Worm (Caenorhabditis elegans) whole organism, young adult: ENCODE data around the gene M04C3.5.

Experiments used
- C17E4.6 ChIP-seq: fragments of 200-800 bp; sonication (Bioruptor generic); IDR thresholded peaks from 2 replicates; pipeline ENCODE4 v1.3.6; 2022; ENCODE audit warnings: missing genetic modification reagents, missing genetic modification characterization, missing compliant biosample characterization
- F23B12.7 ChIP-seq: sonication (generic microtip); optimal IDR thresholded peaks from 2 replicates; lab custom pipeline; 2017; ENCODE audit warnings: missing genetic modification characterization, mild to moderate bottlenecking, missing compliant biosample characterization, antibody characterized with exemption, moderate library complexity; ENCODE audit not compliant: insufficient read depth
- F33H1.4 ChIP-seq: fragments of 200-800 bp; sonication (Bioruptor generic); IDR thresholded peaks from 2 replicates; pipeline ENCODE4 v1.3.6; 2022; ENCODE audit warnings: missing genetic modification reagents, missing genetic modification characterization, missing compliant biosample characterization
- K11D2.4 ChIP-seq: fragments of 200-800 bp; sonication (Bioruptor generic); IDR thresholded peaks from 2 replicates; pipeline ENCODE4 v1.3.6; 2022; ENCODE audit warnings: missing genetic modification reagents, missing genetic modification characterization, missing compliant biosample characterization
- Y67H2A.10 ChIP-seq: fragments of 200-800 bp; sonication (Bioruptor generic); conservative IDR thresholded peaks from 2 replicates; pipeline ENCODE4 v1.3.6; 2022; ENCODE audit warnings: missing genetic modification reagents, missing genetic modification characterization, missing compliant biosample characterization
- Y95B8A.8 ChIP-seq: fragments of 200-800 bp; sonication (Bioruptor generic); IDR thresholded peaks from 2 replicates; pipeline ENCODE4 v1.3.6; 2022; ENCODE audit warnings: missing genetic modification reagents, missing genetic modification characterization, missing compliant biosample characterization
- ZK185.1 ChIP-seq: sonication (generic microtip); optimal IDR thresholded peaks from 2 replicates; lab custom pipeline; 2016; ENCODE audit warnings: mild to moderate bottlenecking, missing genetic modification characterization, missing compliant biosample characterization; ENCODE audit not compliant: poor library complexity, severe bottlenecking
- akir-1 ChIP-seq: fragments of 200-800 bp; sonication (Bioruptor generic); optimal IDR thresholded peaks from 2 replicates; lab custom pipeline; 2018; ENCODE audit warnings: mild to moderate bottlenecking, missing genetic modification characterization, moderate library complexity, missing compliant biosample characterization
- aptf-3 ChIP-seq: fragments of 200-800 bp; sonication (Bioruptor generic); IDR thresholded peaks from 2 replicates; pipeline ENCODE4 v1.3.6; 2022; ENCODE audit warnings: missing genetic modification characterization, missing compliant biosample characterization
- athp-1 ChIP-seq: sonication (generic microtip); optimal IDR thresholded peaks from 2 replicates; lab custom pipeline; 2017; ENCODE audit warnings: mild to moderate bottlenecking, missing genetic modification characterization, missing compliant biosample characterization
- attf-5 ChIP-seq: fragments of 200-800 bp; sonication (Bioruptor generic); optimal IDR thresholded peaks from 2 replicates; lab custom pipeline; 2018; ENCODE audit warnings: mild to moderate bottlenecking, missing genetic modification characterization, missing compliant biosample characterization
- bed-1 ChIP-seq: fragments of 200-800 bp; sonication (Bioruptor generic); IDR thresholded peaks from 2 replicates; pipeline ENCODE4 v1.3.6; 2022; ENCODE audit warnings: missing genetic modification reagents, missing genetic modification characterization, missing compliant biosample characterization
- cebp-1 ChIP-seq, 2 experiments: fragments of 200-800 bp in 1 of 2; sonication (Bioruptor generic) in 1 of 2; sonication (generic microtip) in 1 of 2; IDR thresholded peaks in 1 of 2; optimal IDR thresholded peaks in 1 of 2; 2 replicates each; pipeline versions ENCODE4 v1.3.6 to Lab custom; 2017 to 2022; ENCODE audit warnings: missing compliant biosample characterization in 2 of 2, missing genetic modification characterization in 2 of 2, mild to moderate bottlenecking in 1 of 2, missing genetic modification reagents in 1 of 2, moderate library complexity in 1 of 2
- ceh-40 ChIP-seq: fragments of 200-800 bp; sonication (Bioruptor generic); IDR thresholded peaks from 2 replicates; pipeline ENCODE4 v1.3.6; 2022; ENCODE audit warnings: missing genetic modification characterization, missing compliant biosample characterization
- ceh-58 ChIP-seq: fragments of 200-800 bp; sonication (Bioruptor generic); IDR thresholded peaks from 2 replicates; pipeline ENCODE4 v1.3.6; 2022; ENCODE audit warnings: missing genetic modification characterization, missing compliant biosample characterization
- egrh-3 ChIP-seq: fragments of 200-800 bp; sonication (Bioruptor generic); IDR thresholded peaks from 2 replicates; pipeline ENCODE4 v1.3.6; 2022; ENCODE audit warnings: missing genetic modification reagents, missing genetic modification characterization, missing compliant biosample characterization
- gei-17 ChIP-seq: fragments of 200-800 bp; sonication (Bioruptor generic); optimal IDR thresholded peaks from 2 replicates; lab custom pipeline; 2018; ENCODE audit warnings: mild to moderate bottlenecking, missing genetic modification characterization, missing compliant biosample characterization
- him-1 ChIP-seq: sonication (generic microtip); optimal IDR thresholded peaks from 2 replicates; lab custom pipeline; 2016; ENCODE audit warnings: missing genotype, missing genetic modification reagents, missing genetic modification characterization, missing compliant biosample characterization
- hlh-12 ChIP-seq: sonication (generic microtip); optimal IDR thresholded peaks from 2 replicates; lab custom pipeline; 2016; ENCODE audit warnings: missing genetic modification characterization, missing compliant biosample characterization
- hmg-1.2 ChIP-seq: fragments of 200-800 bp; sonication (Bioruptor generic); IDR thresholded peaks from 2 replicates; pipeline ENCODE4 v1.3.6; 2022; ENCODE audit warnings: missing genetic modification reagents, missing genetic modification characterization, missing compliant biosample characterization
- hmg-20 ChIP-seq: fragments of 200-800 bp; sonication (Bioruptor generic); IDR thresholded peaks from 2 replicates; pipeline ENCODE4 v1.3.6; 2022; ENCODE audit warnings: missing genetic modification reagents, missing genetic modification characterization, missing compliant biosample characterization
- lir-1 ChIP-seq: fragments of 200-800 bp; sonication (Bioruptor generic); conservative IDR thresholded peaks from 2 replicates; pipeline ENCODE4 v1.3.6; 2022; ENCODE audit warnings: missing genetic modification reagents, missing genetic modification characterization, missing compliant biosample characterization
- mcd-1 ChIP-seq: fragments of 200-800 bp; sonication (Bioruptor generic); IDR thresholded peaks from 2 replicates; pipeline ENCODE4 v1.3.6; 2022; ENCODE audit warnings: missing genetic modification reagents, missing genetic modification characterization, missing compliant biosample characterization
- mxl-1 ChIP-seq: sonication (generic microtip); optimal IDR thresholded peaks from 2 replicates; lab custom pipeline; 2016; ENCODE audit warnings: missing genetic modification characterization, missing compliant biosample characterization
- nhr-27 ChIP-seq: fragments of 200-800 bp; sonication (Bioruptor generic); optimal IDR thresholded peaks from 2 replicates; lab custom pipeline; 2018; ENCODE audit warnings: mild to moderate bottlenecking, missing genetic modification characterization, moderate library complexity, missing compliant biosample characterization
- nhr-90 ChIP-seq: sonication (generic microtip); optimal IDR thresholded peaks from 2 replicates; lab custom pipeline; 2016; ENCODE audit warnings: missing genotype, mild to moderate bottlenecking, missing genetic modification characterization, missing compliant biosample characterization
- sdz-38 ChIP-seq: sonication (generic microtip); optimal IDR thresholded peaks from 2 replicates; lab custom pipeline; 2016; ENCODE audit warnings: missing genotype, missing genetic modification characterization, missing compliant biosample characterization
- snpc-1.3 ChIP-seq: sonication (generic microtip); optimal IDR thresholded peaks from 2 replicates; lab custom pipeline; 2017; ENCODE audit warnings: missing genetic modification characterization, mild to moderate bottlenecking, missing compliant biosample characterization, antibody characterized with exemption, moderate library complexity, missing genotype, missing genetic modification reagents; ENCODE audit not compliant: insufficient read depth
- snpc-4 ChIP-seq, 5 experiments: fragments of 150-350 bp in 1 of 5; sonication (generic microtip) in 4 of 5; optimal IDR thresholded peaks; 2 replicates each; lab custom pipeline; 2014 to 2018; ENCODE audit warnings: missing genetic modification characterization in 5 of 5, missing biosample characterization in 3 of 5, antibody characterized with exemption in 2 of 5, mild to moderate bottlenecking in 2 of 5, missing compliant biosample characterization in 2 of 5, missing genotype in 2 of 5, moderate library complexity in 2 of 5, missing genetic modification reagents in 1 of 5
- tbx-9 ChIP-seq: sonication (generic microtip); optimal IDR thresholded peaks from 2 replicates; lab custom pipeline; 2016; ENCODE audit warnings: borderline replicate concordance, missing genetic modification characterization, inconsistent platforms, missing compliant biosample characterization
- tlf-1 ChIP-seq: fragments of 200-800 bp; sonication (Bioruptor generic); optimal IDR thresholded peaks from 2 replicates; lab custom pipeline; 2018; ENCODE audit warnings: mild to moderate bottlenecking, missing genetic modification characterization, missing compliant biosample characterization
- xnd-1 ChIP-seq: sonication (generic microtip); optimal IDR thresholded peaks from 2 replicates; lab custom pipeline; 2016; ENCODE audit warnings: missing genotype, missing genetic modification reagents, missing genetic modification characterization, missing compliant biosample characterization
- ztf-3 ChIP-seq: fragments of 200-800 bp; sonication (Bioruptor generic); optimal IDR thresholded peaks from 2 replicates; lab custom pipeline; 2018; ENCODE audit warnings: mild to moderate bottlenecking, missing genetic modification characterization, missing compliant biosample characterization

M04C3.5 gene

DNA sequence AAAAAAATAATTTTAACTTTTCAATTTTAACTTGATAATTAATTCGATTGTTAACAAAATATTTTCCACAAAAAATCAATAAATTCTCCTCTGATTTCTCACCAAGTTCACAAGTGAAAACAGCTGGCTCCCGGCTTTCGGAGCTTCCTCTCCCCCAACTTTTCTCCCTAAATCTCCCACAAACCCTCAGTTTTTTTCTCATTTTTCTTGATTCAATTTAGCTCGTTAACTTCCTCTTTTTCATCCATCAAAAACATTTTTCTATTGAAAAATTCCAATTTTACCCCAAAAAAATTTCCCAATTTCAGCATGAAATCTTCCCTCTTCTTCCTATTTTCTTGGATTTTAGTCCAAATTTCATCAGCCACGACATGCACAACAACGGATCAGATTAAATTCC lies 20.9 kb downstream of the M04C3.5 start, which contains the start of gene Y43F8B.11:
Gene Y43F8B.11 (plus strand): TSS at position 301 of the 400 bp plus-strand sequence.
- TF ChIP-seq bed-1, result no peak
- TF ChIP-seq F33H1.4, result no peak
- TF ChIP-seq lir-1 (GFP tag; lab: Robert Waterston, UW), result no peak
- TF ChIP-seq aptf-3 (GFP tag; lab: Robert Waterston, UW), result no peak
- TF ChIP-seq akir-1 (GFP tag; lab: Kevin White, UChicago), result no peak
- no peak for TF ChIP-seq nhr-90 (tag; lab: Kevin White, UChicago)
- TF ChIP-seq hmg-20 (GFP tag; lab: Robert Waterston, UW), result no peak
- no peak for TF ChIP-seq Y67H2A.10 (GFP tag; lab: Robert Waterston, UW)
- no peak for TF ChIP-seq K11D2.4 (GFP tag; lab: Robert Waterston, UW)
- TF ChIP-seq egrh-3 (GFP tag; lab: Robert Waterston, UW), result no peak
- no peak for TF ChIP-seq nhr-27
- TF ChIP-seq attf-5 (GFP tag; lab: Kevin White, UChicago), result no peak
- no peak for TF ChIP-seq snpc-4 (GFP tag; optimal IDR thresholded peaks at IDR 0.05; lab: Kevin White, UChicago)
- no peak for TF ChIP-seq snpc-4 (tag; optimal IDR thresholded peaks at IDR 0.05; lab: Kevin White, UChicago)
- TF ChIP-seq mxl-1, result no peak
- no peak for TF ChIP-seq ZK185.1 (tag; lab: Kevin White, UChicago)
- no peak for TF ChIP-seq gei-17
- no peak for TF ChIP-seq tlf-1 (GFP tag; lab: Kevin White, UChicago)
- TF ChIP-seq ceh-40 (GFP tag; lab: Robert Waterston, UW), result no peak

DNA sequence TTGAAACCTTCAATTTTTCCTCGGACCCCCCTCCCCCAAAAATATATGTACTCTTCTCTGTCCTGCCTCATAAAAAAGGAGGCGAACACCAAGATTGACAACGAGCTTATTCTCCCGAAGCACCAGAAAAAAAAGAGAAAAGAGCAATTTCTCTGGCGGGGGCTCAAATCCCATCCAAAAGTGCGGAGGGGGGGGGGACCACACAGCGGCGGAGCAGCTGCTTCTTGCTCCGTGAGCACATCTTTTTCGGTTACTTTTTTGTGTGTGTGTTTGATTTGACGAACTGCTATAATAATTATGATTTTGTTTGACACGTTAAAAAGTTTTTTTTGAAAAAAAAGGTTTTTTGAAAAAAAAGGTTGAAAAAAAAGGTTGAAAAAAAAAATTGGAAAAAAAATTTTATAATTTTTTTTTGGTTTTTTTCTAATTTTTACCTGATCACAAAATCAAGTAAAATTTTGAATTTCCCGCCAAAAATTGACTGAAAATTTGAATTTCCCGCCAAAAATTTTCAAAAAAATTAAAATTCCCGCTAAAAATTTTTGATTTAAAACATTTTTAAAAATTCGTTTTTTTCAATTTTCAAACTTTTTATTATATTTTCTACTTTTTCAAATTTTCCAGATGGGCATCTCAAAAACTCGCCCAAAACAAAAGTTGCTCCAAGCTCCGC lies 24.4 kb downstream of the M04C3.5 start, which contains the start of gene Y43F8B.10:
Gene Y43F8B.10 (plus strand): TSS at position 623 of the 673 bp plus-strand sequence.
- no peak for TF ChIP-seq cebp-1 (GFP tag; IDR thresholded peaks at IDR 0.05; lab: Robert Waterston, UW)
- no peak for TF ChIP-seq cebp-1 (tag; optimal IDR thresholded peaks at IDR 0.05; lab: Kevin White, UChicago)
- peak; percentile 16; the same call in 1 of the 2 replicates for TF ChIP-seq egrh-3 (GFP tag; lab: Robert Waterston, UW)

DNA sequence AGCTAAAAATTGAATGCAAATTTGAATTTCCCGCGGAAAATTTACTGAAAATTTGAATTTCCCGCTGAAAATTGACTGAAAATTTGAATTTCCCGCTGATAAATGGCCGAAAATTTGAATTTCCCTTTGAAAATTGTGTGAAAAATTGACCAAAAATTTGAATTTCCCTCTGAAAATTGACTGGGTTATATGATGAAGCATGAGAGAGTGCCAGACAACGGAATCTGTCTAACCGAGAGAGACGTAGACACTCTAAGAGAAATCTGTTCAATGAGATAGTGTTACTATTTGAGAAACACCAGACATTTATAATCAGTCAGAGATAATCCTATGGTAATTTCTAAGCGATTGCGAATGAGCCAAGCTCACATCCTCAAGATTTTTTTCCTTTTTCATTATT lies 27.8 kb downstream of the M04C3.5 start:
- TF ChIP-seq nhr-27 (no peak), snpc-4 (GFP tag; optimal IDR thresholded peaks at IDR 0.05; lab: Kevin White, UChicago) (no peak), snpc-4 (tag; optimal IDR thresholded peaks at IDR 0.05; lab: Kevin White, UChicago) (no peak), ZK185.1 (tag; lab: Kevin White, UChicago) (no peak), hlh-12 (tag; lab: Kevin White, UChicago) (no peak), sdz-38 (tag; lab: Kevin White, UChicago) (no peak), hmg-1.2 (GFP tag; lab: Robert Waterston, UW) (no peak), C17E4.6 (no peak), F23B12.7 (tag; lab: Kevin White, UChicago) (no peak), xnd-1 (tag; lab: Kevin White, UChicago) (no peak), tbx-9 (tag; lab: Kevin White, UChicago) (no peak), tlf-1 (GFP tag; lab: Kevin White, UChicago) (no peak), F33H1.4 (no peak), nhr-90 (tag; lab: Kevin White, UChicago) (no peak), him-1 (tag; lab: Kevin White, UChicago) (no peak), ztf-3 (GFP tag; lab: Kevin White, UChicago) (no peak), ceh-58 (GFP tag; lab: Robert Waterston, UW) (no peak), athp-1 (tag; lab: Kevin White, UChicago) (no peak), Y95B8A.8 (no peak), mcd-1 (GFP tag; lab: Robert Waterston, UW) (no peak), snpc-1.3 (tag; lab: Kevin White, UChicago) (no peak)
